Fruit fly (Drosophila melanogaster): Measurements from ENCODE around the gene CG8661.

The CG8661 gene

dm6 chrX:17292050-17292730, 7.9 kb upstream of the CG8661 start (continued):
- peak; percentile 43 for TF ChIP-seq vri (GFP tag; optimal IDR thresholded peaks at IDR 0.05)
- TF ChIP-seq Blimp-1 (GFP tag; optimal IDR thresholded peaks at IDR 0.05) = peak; percentile 46
- TF ChIP-seq fd59A (GFP tag; optimal IDR thresholded peaks at IDR 0.05) = peak; percentile 8
- peak; percentile 73 for TF ChIP-seq Sox102F (GFP tag; optimal IDR thresholded peaks at IDR 0.05)
- peak; percentile 80 for TF ChIP-seq esn (GFP tag; optimal IDR thresholded peaks at IDR 0.05)
- peak; percentile 81 for TF ChIP-seq Met (GFP tag; optimal IDR thresholded peaks at IDR 0.05)
- peak; percentile 48 for TF ChIP-seq Hr4 (GFP tag; optimal IDR thresholded peaks at IDR 0.05)
- TF ChIP-seq topi (GFP tag; optimal IDR thresholded peaks at IDR 0.05) = peak; percentile 79
- TF ChIP-seq CG8119 (GFP tag; IDR thresholded peaks at IDR 0.05) = peak; percentile 62; the same call in 2 of the 3 replicates
- TF ChIP-seq CG1621 (tag; optimal IDR thresholded peaks at IDR 0.05) = no peak
- peak; percentile 28 for TF ChIP-seq CG6808 (GFP tag; optimal IDR thresholded peaks at IDR 0.05)
- TF ChIP-seq Eip78C (GFP tag) = peak; percentile 91
- peak; percentile 6 for TF ChIP-seq Lpt (GFP tag; optimal IDR thresholded peaks at IDR 0.05)
- no peak for TF ChIP-seq CG6854 (GFP tag; optimal IDR thresholded peaks at IDR 0.05)

DNA sequence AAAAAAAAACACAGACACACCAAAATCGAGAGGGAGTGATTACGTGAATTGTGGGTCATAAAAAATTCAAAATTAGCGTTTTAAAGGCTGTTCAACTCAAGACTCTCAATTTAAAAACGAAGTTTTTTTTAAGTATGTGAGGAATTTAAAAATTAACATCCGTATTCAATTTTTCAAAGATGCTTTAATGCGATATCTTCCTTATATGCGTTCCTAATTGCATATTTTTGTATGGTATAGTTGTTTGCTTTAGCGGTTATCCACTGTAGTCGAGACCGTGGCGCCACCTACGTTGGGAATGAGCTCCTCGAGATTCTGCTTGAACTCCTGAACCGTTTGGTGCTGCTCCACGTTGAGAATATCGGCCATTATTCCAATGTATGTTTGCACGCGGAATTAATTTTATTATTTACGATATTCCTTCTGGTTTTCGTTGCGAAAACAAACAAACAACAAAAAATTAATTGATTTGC, 6.7 kb upstream of the CG8661 start:
- TF ChIP-seq Hr38 (GFP tag; optimal IDR thresholded peaks at IDR 0.05) (no peak), esn (GFP tag; optimal IDR thresholded peaks at IDR 0.05) (peak; percentile 52), Ets96B (tag; optimal IDR thresholded peaks at IDR 0.05) (no peak), CG11902 (GFP tag; optimal IDR thresholded peaks at IDR 0.05) (no peak), Ets21C (GFP tag; optimal IDR thresholded peaks at IDR 0.05) (no peak), CG1621 (tag; optimal IDR thresholded peaks at IDR 0.05) (no peak), lz (GFP tag; optimal IDR thresholded peaks at IDR 0.05) (no peak), achi (GFP tag; optimal IDR thresholded peaks at IDR 0.05) (peak; percentile 3), vri (GFP tag; optimal IDR thresholded peaks at IDR 0.05) (no peak), CG3032 (tag; optimal IDR thresholded peaks at IDR 0.05) (no peak), Blimp-1 (GFP tag; optimal IDR thresholded peaks at IDR 0.05) (no peak), CG3919 (GFP tag; optimal IDR thresholded peaks at IDR 0.05) (no peak), Sox14 (GFP tag; optimal IDR thresholded peaks at IDR 0.05) (no peak), CG31627 (GFP tag; optimal IDR thresholded peaks at IDR 0.05) (peak; percentile 36), spab (GFP tag; optimal IDR thresholded peaks at IDR 0.05) (no peak), Smox (GFP tag; optimal IDR thresholded peaks at IDR 0.05) (peak; percentile 25), Lpt (GFP tag; optimal IDR thresholded peaks at IDR 0.05) (no peak), CG8632 (GFP tag; optimal IDR thresholded peaks at IDR 0.05) (no peak), CG6792 (GFP tag; optimal IDR thresholded peaks at IDR 0.05) (no peak), CG11294 (GFP tag; IDR thresholded peaks at IDR 0.05) (no peak), topi (GFP tag; optimal IDR thresholded peaks at IDR 0.05) (peak; percentile 46), salr (GFP tag; optimal IDR thresholded peaks at IDR 0.05) (no peak), fd85E (GFP tag; optimal IDR thresholded peaks at IDR 0.05) (no peak), Eip75B (GFP tag; optimal IDR thresholded peaks at IDR 0.05) (no peak), fkh (GFP tag; optimal IDR thresholded peaks at IDR 0.05) (no peak), CG10631 (GFP tag; optimal IDR thresholded peaks at IDR 0.05) (no peak), Hr39 (GFP tag; optimal IDR thresholded peaks at IDR 0.05) (peak; percentile 43), pdm3 (GFP tag; optimal IDR thresholded peaks at IDR 0.05) (peak; percentile 30), Eip93F (GFP tag; optimal IDR thresholded peaks at IDR 0.05) (no peak), CG15336 (GFP tag; IDR thresholded peaks at IDR 0.05) (no peak), CG8119 (GFP tag; IDR thresholded peaks at IDR 0.05) (no peak), net (GFP tag; optimal IDR thresholded peaks at IDR 0.05) (no peak), dac (GFP tag; optimal IDR thresholded peaks at IDR 0.05) (no peak), dsx (GFP tag; optimal IDR thresholded peaks at IDR 0.05; ENCODE audit: poor library complexity, severe bottlenecking) (no peak), Gug (GFP tag; IDR thresholded peaks at IDR 0.05) (no peak), OdsH (GFP tag; optimal IDR thresholded peaks at IDR 0.05) (no peak), svp (GFP tag) (peak; percentile 89), CG8319 (GFP tag; optimal IDR thresholded peaks at IDR 0.05) (no peak), CG4318 (GFP tag; optimal IDR thresholded peaks at IDR 0.05) (no peak), CG7368 (GFP tag; optimal IDR thresholded peaks at IDR 0.05) (no peak), CG34406 (GFP tag; optimal IDR thresholded peaks at IDR 0.05) (no peak), Eip78C (GFP tag) (peak; percentile 77), CG9139 (GFP tag; optimal IDR thresholded peaks at IDR 0.05) (no peak), CG6808 (GFP tag; optimal IDR thresholded peaks at IDR 0.05) (no peak)

Measured in whole organism, prepupa.